Worm (Caenorhabditis elegans): ENCODE measurements around the gene unc-16.

- TF ChIP-seq unc-39 (tag; optimal IDR thresholded peaks at IDR 0.05) (no peak), elt-3 (tag; optimal IDR thresholded peaks at IDR 0.05) (no peak), mls-2 (tag; optimal IDR thresholded peaks at IDR 0.05) (no peak), lin-13 (tag; optimal IDR thresholded peaks at IDR 0.05) (no peak), nhr-76 (tag; optimal IDR thresholded peaks at IDR 0.05) (no peak), nhr-28 (tag; optimal IDR thresholded peaks at IDR 0.05) (no peak)
Observed at ce11 chrIII:9544125-9544524, 1.9 kb upstream of the unc-16 start, which contains the start of gene ZK1098.9.

Data from whole organism, mixed stage, embryonic.